Fruit fly (Drosophila melanogaster) whole organism, embryonic: ENCODE results near the gene Fmr1.

Experiments used
- Awh ChIP-seq: fragments of 200-800 bp; sonication (Bioruptor generic); IDR thresholded peaks from 2 replicates; pipeline ENCODE4, ENCODE4 v1.3.6; 2022; ENCODE audit warnings: missing biosample characterization, missing genetic modification characterization
- Bteb2 ChIP-seq: fragments of 200-800 bp; sonication (Bioruptor generic); optimal IDR thresholded peaks from 2 replicates; lab custom pipeline; 2016; ENCODE audit warnings: missing biosample characterization, missing genetic modification characterization
- CG10959 ChIP-seq: fragments of 200-800 bp; sonication (Bioruptor generic); IDR thresholded peaks from 2 replicates; pipeline ENCODE4 v1.3.6; 2022; ENCODE audit warnings: missing biosample characterization, missing genetic modification characterization
- CG11085 ChIP-seq: fragments of 200-800 bp; sonication (Bioruptor generic); IDR thresholded peaks from 2 replicates; pipeline ENCODE4 v1.3.6; 2022; ENCODE audit warnings: missing biosample characterization, missing genetic modification characterization
- CG12236 ChIP-seq: fragments of 200-800 bp; sonication (Bioruptor generic); optimal IDR thresholded peaks from 2 replicates; lab custom pipeline; 2016; ENCODE audit warnings: missing biosample characterization, missing genetic modification characterization
- CG1233 ChIP-seq: fragments of 200-800 bp; sonication (Bioruptor generic); optimal IDR thresholded peaks from 4 replicates; lab custom pipeline; 2018; ENCODE audit warnings: missing biosample characterization, mild to moderate bottlenecking, missing genetic modification characterization
- CG12744 ChIP-seq: fragments of 200-800 bp; sonication (Bioruptor generic); optimal IDR thresholded peaks from 2 replicates; lab custom pipeline; 2016; ENCODE audit warnings: missing biosample characterization, missing genetic modification characterization
- CG17361 ChIP-seq: fragments of 200-800 bp; sonication (Bioruptor generic); IDR thresholded peaks from 3 replicates; pipeline ENCODE4 v1.3.6; 2022; ENCODE audit warnings: missing biosample characterization, missing genetic modification characterization
- CG1832 ChIP-seq: fragments of 200-800 bp; sonication (Bioruptor generic); optimal IDR thresholded peaks from 2 replicates; lab custom pipeline; 2017; ENCODE audit warnings: missing biosample characterization, mild to moderate bottlenecking, missing genetic modification characterization, inconsistent platforms
- CG18619 ChIP-seq: fragments of 200-800 bp; sonication (Bioruptor generic); optimal IDR thresholded peaks from 3 replicates; lab custom pipeline; 2017; ENCODE audit warnings: missing biosample characterization, mild to moderate bottlenecking, missing genetic modification characterization
- CG18764 ChIP-seq: fragments of 200-800 bp; sonication (Bioruptor generic); optimal IDR thresholded peaks from 3 replicates; lab custom pipeline; 2016; ENCODE audit warnings: missing biosample characterization, missing genetic modification characterization
- CG3065 ChIP-seq: fragments of 200-800 bp; sonication (Bioruptor generic); optimal IDR thresholded peaks from 2 replicates; lab custom pipeline; 2016; ENCODE audit warnings: missing biosample characterization, missing genetic modification characterization
- CG3281 ChIP-seq: fragments of 200-800 bp; sonication (Bioruptor generic); optimal IDR thresholded peaks from 3 replicates; lab custom pipeline; 2017; ENCODE audit warnings: missing biosample characterization, mild to moderate bottlenecking, missing genetic modification characterization
- CG3726 ChIP-seq: fragments of 200-800 bp; sonication (Bioruptor generic); IDR thresholded peaks from 3 replicates; pipeline ENCODE4, ENCODE4 v1.3.6; 2022; ENCODE audit warnings: missing biosample characterization, missing genetic modification characterization
- CG7357 ChIP-seq: fragments of 200-800 bp; sonication (Bioruptor generic); IDR thresholded peaks from 3 replicates; pipeline ENCODE4 v1.3.6; 2022; ENCODE audit warnings: missing biosample characterization, missing genetic modification characterization
- CG7556 ChIP-seq: fragments of 200-800 bp; sonication (Bioruptor generic); optimal IDR thresholded peaks from 2 replicates; lab custom pipeline; 2017; ENCODE audit warnings: missing biosample characterization, mild to moderate bottlenecking, missing genetic modification characterization
- Dll ChIP-seq: fragments of 200-800 bp; sonication (Bioruptor generic); IDR thresholded peaks from 4 replicates; pipeline ENCODE4 v1.3.6; 2022; ENCODE audit warnings: missing biosample characterization, missing genetic modification characterization; ENCODE audit not compliant: partially characterized antibody
- Dref ChIP-seq: fragments of 200-800 bp; sonication (Bioruptor generic); IDR thresholded peaks from 2 replicates; pipeline ENCODE4 v1.3.6; 2022; ENCODE audit warnings: missing biosample characterization, missing genetic modification characterization
- ERR ChIP-seq: fragments of 200-800 bp; sonication (Bioruptor generic); optimal IDR thresholded peaks from 2 replicates; lab custom pipeline; 2016; ENCODE audit warnings: missing biosample characterization, missing genetic modification characterization
- Elba2 ChIP-seq: fragments of 200-800 bp; sonication (Bioruptor generic); optimal IDR thresholded peaks from 3 replicates; lab custom pipeline; 2016; ENCODE audit warnings: missing biosample characterization, missing genetic modification characterization
- Fer3 ChIP-seq: fragments of 200-800 bp; sonication (Bioruptor generic); optimal IDR thresholded peaks from 2 replicates; lab custom pipeline; 2018; ENCODE audit warnings: missing biosample characterization, mild to moderate bottlenecking, missing genetic modification characterization, moderate library complexity
- Lim3 ChIP-seq: fragments of 200-800 bp; sonication (Bioruptor generic); IDR thresholded peaks from 2 replicates; pipeline ENCODE4 v1.3.6; 2022; ENCODE audit warnings: missing biosample characterization, missing genetic modification characterization
- Oaz ChIP-seq: fragments of 200-800 bp; sonication (Bioruptor generic); IDR thresholded peaks from 2 replicates; pipeline ENCODE4 v1.3.6; 2022; ENCODE audit warnings: missing biosample characterization, missing genetic modification characterization
- Taf1 ChIP-seq: fragments of 200-800 bp; sonication (Bioruptor generic); IDR thresholded peaks from 2 replicates; pipeline ENCODE4 v1.3.6; 2022; ENCODE audit warnings: missing biosample characterization, missing genetic modification characterization
- Vsx1 ChIP-seq: fragments of 200-800 bp; sonication (Bioruptor generic); optimal IDR thresholded peaks from 2 replicates; lab custom pipeline; 2017; ENCODE audit warnings: missing biosample characterization, mild to moderate bottlenecking, missing genetic modification characterization, missing genetic modification reagents
- ase ChIP-seq: fragments of 200-800 bp; sonication (Bioruptor generic); IDR thresholded peaks from 3 replicates; pipeline ENCODE4 v1.3.6; 2022; ENCODE audit warnings: missing biosample characterization, missing genetic modification characterization
- caup ChIP-seq: fragments of 200-800 bp; sonication (Bioruptor generic); optimal IDR thresholded peaks from 3 replicates; lab custom pipeline; 2017; ENCODE audit warnings: missing biosample characterization, mild to moderate bottlenecking, missing genetic modification characterization, moderate library complexity; ENCODE audit not compliant: severe bottlenecking
- crc ChIP-seq: fragments of 200-800 bp; sonication (Bioruptor generic); optimal IDR thresholded peaks from 2 replicates; lab custom pipeline; 2016; ENCODE audit warnings: missing biosample characterization, missing genetic modification characterization
- crp ChIP-seq, 2 experiments: fragments of 200-800 bp; sonication (Bioruptor generic); optimal IDR thresholded peaks; 2 replicates in 1 of 2; 3 replicates in 1 of 2; lab custom pipeline; 2017; ENCODE audit warnings: missing biosample characterization in 2 of 2, missing genetic modification characterization in 2 of 2, mild to moderate bottlenecking in 1 of 2, moderate library complexity in 1 of 2
- cwo ChIP-seq: fragments of 200-800 bp; sonication (Bioruptor generic); optimal IDR thresholded peaks from 3 replicates; lab custom pipeline; 2017; ENCODE audit warnings: missing biosample characterization, missing genetic modification characterization, mild to moderate bottlenecking, moderate library complexity, missing genetic modification reagents
- dpn ChIP-seq, 2 experiments: fragments of 200-800 bp; sonication (Bioruptor generic); optimal IDR thresholded peaks; 3 replicates each; lab custom pipeline; 2016; ENCODE audit warnings: missing biosample characterization in 2 of 2, missing genetic modification characterization in 2 of 2
- ewg ChIP-seq: fragments of 200-800 bp; sonication (Bioruptor generic); optimal IDR thresholded peaks from 3 replicates; lab custom pipeline; 2017; ENCODE audit warnings: mild to moderate bottlenecking, missing biosample characterization, missing genetic modification reagents, missing genetic modification characterization
- fu2 ChIP-seq: fragments of 200-800 bp; sonication (Bioruptor generic); optimal IDR thresholded peaks from 2 replicates; lab custom pipeline; 2016; ENCODE audit warnings: missing biosample characterization, missing genetic modification characterization
- her ChIP-seq: fragments of 200-800 bp; sonication (Bioruptor generic); optimal IDR thresholded peaks from 2 replicates; lab custom pipeline; 2016; ENCODE audit warnings: missing biosample characterization, missing genetic modification characterization
- hth ChIP-seq: fragments of >200 bp; optimal IDR thresholded peaks from 2 replicates; lab custom pipeline; 2017; ENCODE audit warnings: inconsistent platforms
- jing ChIP-seq: fragments of 200-800 bp; sonication (Bioruptor generic); optimal IDR thresholded peaks from 2 replicates; lab custom pipeline; 2018; ENCODE audit warnings: missing biosample characterization, mild to moderate bottlenecking, missing genetic modification characterization
- kah ChIP-seq: fragments of 200-800 bp; sonication (Bioruptor generic); optimal IDR thresholded peaks from 2 replicates; lab custom pipeline; 2018; ENCODE audit warnings: missing biosample characterization, mild to moderate bottlenecking, missing genetic modification characterization
- lov ChIP-seq, 2 experiments: fragments of 200-800 bp in 1 of 2; fragments of >200 bp in 1 of 2; sonication (Bioruptor generic) in 1 of 2; IDR thresholded peaks in 1 of 2; optimal IDR thresholded peaks in 1 of 2; 2 replicates in 1 of 2; 3 replicates in 1 of 2; pipeline versions ENCODE4 v1.3.6 to Lab custom; 2017 to 2022; ENCODE audit warnings: missing biosample characterization in 1 of 2, missing genetic modification characterization in 1 of 2
- luna ChIP-seq: fragments of 200-800 bp; sonication (Bioruptor generic); optimal IDR thresholded peaks from 2 replicates; lab custom pipeline; 2016; ENCODE audit warnings: missing biosample characterization, missing genetic modification characterization
- oc ChIP-seq: fragments of 200-800 bp; sonication (Bioruptor generic); optimal IDR thresholded peaks from 2 replicates; lab custom pipeline; 2018; ENCODE audit warnings: missing biosample characterization, mild to moderate bottlenecking, missing genetic modification characterization, moderate library complexity
- odd ChIP-seq: fragments of 200-800 bp; sonication (Bioruptor generic); optimal IDR thresholded peaks from 2 replicates; lab custom pipeline; 2017; ENCODE audit warnings: missing biosample characterization, mild to moderate bottlenecking, missing genetic modification characterization
- pfk ChIP-seq: fragments of 200-800 bp; sonication (Bioruptor generic); optimal IDR thresholded peaks from 2 replicates; lab custom pipeline; 2018; ENCODE audit warnings: missing biosample characterization, mild to moderate bottlenecking, missing genetic modification characterization, moderate library complexity
- phol ChIP-seq: fragments of 200-800 bp; sonication (Bioruptor generic); optimal IDR thresholded peaks from 3 replicates; lab custom pipeline; 2018; ENCODE audit warnings: missing biosample characterization, mild to moderate bottlenecking, missing genetic modification characterization, moderate library complexity
- ranshi ChIP-seq: fragments of 200-800 bp; sonication (Bioruptor generic); IDR thresholded peaks from 2 replicates; pipeline ENCODE4 v1.3.6; 2022; ENCODE audit warnings: missing biosample characterization, missing genetic modification characterization
- sd ChIP-seq: fragments of 200-800 bp; sonication (Bioruptor generic); optimal IDR thresholded peaks from 3 replicates; lab custom pipeline; 2018; ENCODE audit warnings: missing biosample characterization, mild to moderate bottlenecking, missing genetic modification characterization, moderate library complexity
- sna ChIP-seq: fragments of 200-800 bp; sonication (Bioruptor generic); IDR thresholded peaks from 2 replicates; pipeline ENCODE4 v1.3.6; 2022; ENCODE audit warnings: missing biosample characterization, missing genetic modification characterization; ENCODE audit not compliant: partially characterized antibody
- tgo ChIP-seq: fragments of 200-800 bp; sonication (Bioruptor generic); IDR thresholded peaks from 3 replicates; pipeline ENCODE4 v1.3.6; 2022; ENCODE audit warnings: missing biosample characterization, missing genetic modification characterization
- usp ChIP-seq: fragments of >200 bp; optimal IDR thresholded peaks from 2 replicates; lab custom pipeline; 2017; ENCODE audit warnings: missing biosample characterization, missing genetic modification characterization

The Fmr1 gene

dm6 chr3R:10144103-10144998, 34.4 kb upstream of the Fmr1 start, which contains the start of the genes TAF1B and Invadolysin:
TAF1B (minus strand) TSS chr3R:10144184.
Invadolysin (plus strand) TSS chr3R:10144668.
- TF ChIP-seq CG7357 (GFP tag; lab: Robert Waterston, UW) (no peak), phol (peak; percentile 57), tgo (peak; percentile 43; the same call in 2 of the 3 replicates), CG1233 (no peak), Vsx1 (GFP tag; lab: Kevin White, UChicago) (no peak), usp (GFP tag; lab: Kevin White, UChicago) (no peak), sna (GFP tag; lab: Robert Waterston, UW) (peak; percentile 93), CG1832 (GFP tag; lab: Kevin White, UChicago) (no peak), CG7556 (GFP tag; lab: Kevin White, UChicago) (peak; percentile 45), ranshi (GFP tag; lab: Robert Waterston, UW) (peak; percentile 37; the same call in 1 of the 2 replicates), Dref (GFP tag; lab: Robert Waterston, UW) (peak; percentile 84), ewg (no peak), her (GFP tag; lab: Kevin White, UChicago) (peak; percentile 59), Elba2 (GFP tag; lab: Kevin White, UChicago) (peak; percentile 48), Oaz (GFP tag; lab: Robert Waterston, UW) (no peak), pfk (no peak), CG10959 (GFP tag; lab: Robert Waterston, UW) (no peak), ase (no peak; the same call in 2 of the 3 replicates), fu2 (GFP tag; lab: Kevin White, UChicago) (no peak), hth (lab: Kevin White, UChicago) (no peak), oc (tag; lab: Kevin White, UChicago) (peak; percentile 15), CG18764 (GFP tag; lab: Kevin White, UChicago) (peak; percentile 27), Bteb2 (no peak), Fer3 (tag; lab: Kevin White, UChicago) (peak; percentile 47), Awh (no peak), CG3726 (GFP tag; lab: Robert Waterston, UW) (no peak), luna (no peak), CG17361 (GFP tag; lab: Robert Waterston, UW) (peak; percentile 77; the same call in 2 of the 3 replicates), CG3281 (GFP tag; lab: Kevin White, UChicago) (peak; percentile 15), crp (GFP tag; optimal IDR thresholded peaks at IDR 0.05; lab: Kevin White, UChicago) (peak in 1 of 2 experiments; percentile 6), CG12744 (GFP tag; lab: Kevin White, UChicago) (no peak), sd (tag; lab: Kevin White, UChicago) (no peak), CG11085 (GFP tag; lab: Robert Waterston, UW) (0 out of 2 replicates have a peak, but pooled peaks have one; percentile 40), Taf1 (GFP tag; lab: Robert Waterston, UW) (no peak; the same call in 1 of the 2 replicates), cwo (GFP tag; lab: Kevin White, UChicago) (no peak), CG3065 (no peak), CG12236 (GFP tag; lab: Kevin White, UChicago) (no peak), ERR (GFP tag; lab: Kevin White, UChicago) (peak; percentile 56), jing (GFP tag; lab: Kevin White, UChicago) (no peak), odd (GFP tag; lab: Kevin White, UChicago) (no peak), crc (GFP tag; lab: Kevin White, UChicago) (peak; percentile 27), caup (GFP tag; lab: Kevin White, UChicago) (peak; percentile 38), kah (no peak), dpn (GFP tag; optimal IDR thresholded peaks at IDR 0.05; lab: Kevin White, UChicago) (peak; percentile 7 to 55), CG18619 (peak; percentile 46), Dll (GFP tag; lab: Robert Waterston, UW) (peak; percentile 97), Lim3 (GFP tag; lab: Robert Waterston, UW) (no peak), lov (optimal IDR thresholded peaks at IDR 0.05; lab: Kevin White, UChicago) (no peak), lov (GFP tag; IDR thresholded peaks at IDR 0.05; lab: Robert Waterston, UW) (0 out of 3 replicates have a peak, but pooled peaks have one; percentile 6)
